In genomic region chr3R:23010406-23010805, dm6 we compare ENCODE assay signal across 1 fruit fly cellular context.
TF ChIP-seq lines count a peak whose summit lies in the region.

TSS of gene CG34375 (minus strand) at chr3R:23010562.

TF ChIP-seq in whole organism, embryonic, 481 proteins besides CTCF, POLR2A, EP300 and RAD21 (continued from another document):
- TF ChIP-seq chinmo (GFP tag; IDR thresholded peaks at IDR 0.05; lab: Robert Waterston, UW; ENCODE audit: partially characterized antibody) (peak; percentile 61; the same call in 1 of the 4 replicates), repo (GFP tag; optimal IDR thresholded peaks at IDR 0.05; lab: Kevin White, UChicago) (no peak), Med (GFP tag; lab: Kevin White, UChicago) (peak; percentile 79)
TF ChIP-seq in whole organism, embryonic: peak in this region for 19.
